Fruit fly (Drosophila melanogaster) Kc167 (cell line): ENCODE results near the gene tal-1A.

Source experiments
- Myc ChIP-seq: fragments of >200 bp; optimal IDR thresholded peaks from 2 replicates; lab custom pipeline; 2017; ENCODE audit warnings: missing external identifiers
- h ChIP-seq: fragments of >200 bp; optimal IDR thresholded peaks from 3 replicates; lab custom pipeline; 2018; ENCODE audit warnings: missing external identifiers

dm6 chr3R:13780769-13781168 is 32.1 kb upstream of the tal-1A start, which contains the start of gene CG9286:
- TF ChIP-seq Myc (lab: Kevin White, UChicago), result no peak
- TF ChIP-seq h (lab: Kevin White, UChicago), result no peak
